Worm (Caenorhabditis elegans) whole organism, mixed stage, embryonic: ENCODE data around the gene F38B6.8.

ENCODE experiments used
- elt-3 ChIP-seq: fragments of 150-350 bp; optimal IDR thresholded peaks from 2 replicates; lab custom pipeline; 2014; ENCODE audit warnings: missing biosample characterization, missing genetic modification characterization
- lin-13 ChIP-seq: fragments of 150-350 bp; optimal IDR thresholded peaks from 2 replicates; lab custom pipeline; 2014; ENCODE audit warnings: missing biosample characterization, missing genetic modification characterization
- nhr-12 ChIP-seq: fragments of 150-350 bp; optimal IDR thresholded peaks from 2 replicates; lab custom pipeline; 2014; ENCODE audit warnings: missing biosample characterization, missing genetic modification characterization

ce11 chrX:6644971-6645704 lies 37.4 kb downstream of the F38B6.8 start, which contains the start of gene C56E10.3:
- TF ChIP-seq elt-3 (tag; lab: Kevin White, UChicago): no peak
- no peak for TF ChIP-seq nhr-12 (tag; lab: Kevin White, UChicago)
- TF ChIP-seq lin-13 (tag; lab: Kevin White, UChicago): no peak
